Worm (Caenorhabditis elegans) whole organism, dauer: Measurements from ENCODE around the gene bli-1.

Experiments
- unc-62 ChIP-seq: sonication (generic microtip); optimal IDR thresholded peaks from 2 replicates; lab custom pipeline; 2017; ENCODE audit warnings: missing biosample characterization, missing genetic modification reagents, missing genetic modification characterization

The bli-1 gene

ce11 chrII:10708660-10709059 is at the start of gene bli-1:
bli-1 (plus strand) TSS chrII:10708960.
- no peak for TF ChIP-seq unc-62 (GFP tag; lab: Kevin White, UChicago)

- TF ChIP-seq unc-62 (GFP tag; lab: Kevin White, UChicago) = no peak
These were observed 49.2 kb upstream of the bli-1 start for ce11 chrII:10659585-10659984.

- TF ChIP-seq unc-62 (GFP tag; lab: Kevin White, UChicago) = no peak
These were observed 47.9 kb upstream of the bli-1 start, which contains the start of gene marc-2 for ce11 chrII:10660892-10661291. marc-2 (minus strand) TSS chrII:10660992.

- TF ChIP-seq unc-62 (GFP tag; lab: Kevin White, UChicago) = no peak
These were observed 47.2 kb upstream of the bli-1 start for ce11 chrII:10661448-10662064.

ce11 chrII:10662279-10662678 is 46.5 kb upstream of the bli-1 start:
- TF ChIP-seq unc-62 (GFP tag; lab: Kevin White, UChicago) = no peak

ce11 chrII:10662698-10663097 is 46.1 kb upstream of the bli-1 start, which contains the start of gene D2089.8:
D2089.8 (minus strand) TSS chrII:10662781.
- TF ChIP-seq unc-62 (GFP tag; lab: Kevin White, UChicago) = no peak

ce11 chrII:10665031-10665430 is 43.7 kb upstream of the bli-1 start, which contains the start of gene D2089.3:
D2089.3 (minus strand) TSS chrII:10665131.
- no peak for TF ChIP-seq unc-62 (GFP tag; lab: Kevin White, UChicago)

- TF ChIP-seq unc-62 (GFP tag; lab: Kevin White, UChicago) = no peak
These were observed 33.5 kb upstream of the bli-1 start, which contains the start of gene ptb-1 for ce11 chrII:10675302-10675701. ptb-1 (plus strand) TSS chrII:10675602.

ce11 chrII:10680130-10680529 is 28.6 kb upstream of the bli-1 start:
- TF ChIP-seq unc-62 (GFP tag; lab: Kevin White, UChicago) = no peak

- no peak for TF ChIP-seq unc-62 (GFP tag; lab: Kevin White, UChicago)
These were observed 28.1 kb upstream of the bli-1 start for ce11 chrII:10680614-10681013.

ce11 chrII:10684954-10685353 is 23.8 kb upstream of the bli-1 start:
- TF ChIP-seq unc-62 (GFP tag; lab: Kevin White, UChicago) = no peak

- TF ChIP-seq unc-62 (GFP tag; lab: Kevin White, UChicago) = no peak
These were observed 15.1 kb upstream of the bli-1 start, which contains the start of gene gbh-1 for ce11 chrII:10693655-10694054. gbh-1 (minus strand) TSS chrII:10693803.

- no peak for TF ChIP-seq unc-62 (GFP tag; lab: Kevin White, UChicago)
These were observed 14.0 kb upstream of the bli-1 start, which contains the start of gene lgc-57 for ce11 chrII:10694713-10695112. lgc-57 (plus strand) TSS chrII:10695013.

ce11 chrII:10696060-10696459 is 12.7 kb upstream of the bli-1 start:
- no peak for TF ChIP-seq unc-62 (GFP tag; lab: Kevin White, UChicago)

- TF ChIP-seq unc-62 (GFP tag; lab: Kevin White, UChicago) = no peak
These were observed 5.0 kb upstream of the bli-1 start, which contains the start of gene col-79 for ce11 chrII:10703594-10704384. col-79 (plus strand) TSS chrII:10703613.

- TF ChIP-seq unc-62 (GFP tag; lab: Kevin White, UChicago) = no peak
These were observed 4.1 kb upstream of the bli-1 start, which contains the start of gene col-39 for ce11 chrII:10704575-10705170. col-39 (plus strand) TSS chrII:10704916.
